Worm (Caenorhabditis elegans) whole organism, L4 larva: Measurements from ENCODE around the gene C07A4.3.

ENCODE experiments used
- D1046.2 ChIP-seq: fragments of 200-800 bp; sonication (Bioruptor generic); IDR thresholded peaks from 2 replicates; pipeline ENCODE4 v1.3.6; 2022; ENCODE audit warnings: missing genetic modification characterization, missing compliant biosample characterization
- ZK546.5 ChIP-seq, 2 experiments: sonication (generic microtip); optimal IDR thresholded peaks; 2 replicates each; lab custom pipeline; 2017; ENCODE audit warnings: missing biosample characterization in 2 of 2, missing genetic modification characterization in 2 of 2
- ama-1 ChIP-seq: fragments of 150-350 bp; optimal IDR thresholded peaks from 2 replicates; lab custom pipeline; 2014; ENCODE audit warnings: inconsistent platforms, mixed read lengths
- hmg-1.1 ChIP-seq: fragments of 200-800 bp; sonication (Bioruptor generic); IDR thresholded peaks from 2 replicates; pipeline ENCODE4 v1.3.6; 2022; ENCODE audit warnings: missing genetic modification reagents, missing genetic modification characterization, missing compliant biosample characterization
- lir-3 ChIP-seq: sonication (generic microtip); optimal IDR thresholded peaks from 2 replicates; lab custom pipeline; 2016; ENCODE audit warnings: mild to moderate bottlenecking, missing genetic modification characterization, missing compliant biosample characterization
- nhr-11 ChIP-seq: fragments of 150-350 bp; optimal IDR thresholded peaks from 2 replicates; lab custom pipeline; 2014; ENCODE audit warnings: missing biosample characterization, missing genetic modification characterization
- set-16 ChIP-seq: fragments of 200-800 bp; sonication (Bioruptor generic); IDR thresholded peaks from 2 replicates; pipeline ENCODE4 v1.3.6; 2022; ENCODE audit warnings: missing genetic modification reagents, missing genetic modification characterization, missing compliant biosample characterization

- TF ChIP-seq hmg-1.1 (GFP tag; lab: Robert Waterston, UW) (no peak), D1046.2 (GFP tag; lab: Robert Waterston, UW) (no peak), ama-1 (no peak), lir-3 (tag; lab: Kevin White, UChicago) (no peak), ZK546.5 (tag; optimal IDR thresholded peaks at IDR 0.05; lab: Kevin White, UChicago) (no peak), set-16 (no peak), nhr-11 (tag; lab: Kevin White, UChicago) (no peak)
Measured at ce11 chrX:10194327-10195096, 19.7 kb downstream of the C07A4.3 start, which contains the start of gene myrf-2.
